Fruit fly (Drosophila melanogaster): Measurements from ENCODE around the gene CG32191.

Gene CG32191

DNA sequence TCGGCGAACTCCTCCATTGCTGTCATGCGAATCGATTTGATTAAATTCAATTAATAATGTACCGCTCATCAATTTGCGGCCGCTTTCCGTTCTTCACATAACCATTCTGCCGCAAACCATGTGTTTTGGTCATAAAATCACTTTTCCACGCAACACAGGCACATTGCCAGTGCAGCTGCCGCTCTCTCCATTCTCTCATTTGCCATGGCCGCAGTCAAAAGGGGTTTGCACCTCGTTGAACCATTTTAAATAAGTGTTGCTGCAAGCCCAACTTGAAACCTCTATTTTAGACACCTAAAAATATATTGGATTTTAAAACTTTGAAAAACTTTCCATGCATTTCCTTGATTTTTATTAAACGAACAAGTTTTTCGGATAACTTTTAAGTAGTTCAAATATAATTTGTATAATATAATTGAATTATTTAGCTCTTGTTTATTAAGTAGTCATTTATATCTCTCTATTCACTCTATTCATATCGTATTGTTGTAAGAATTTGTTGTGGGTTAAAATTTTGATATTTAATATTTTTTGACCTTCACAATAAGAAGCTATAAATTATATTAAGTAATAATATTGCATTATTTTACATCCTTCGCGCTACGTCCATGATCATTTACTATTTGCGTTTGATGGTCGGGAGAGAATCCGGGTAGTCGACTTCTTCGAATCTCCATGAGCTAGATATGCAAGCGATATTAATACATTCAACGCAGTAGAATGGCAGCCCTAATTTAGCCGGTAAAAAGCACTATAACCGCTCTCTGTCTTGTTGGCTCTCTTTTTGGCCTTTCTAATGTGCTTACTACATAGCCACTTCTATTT is 47.9 kb upstream of the CG32191 start, which contains the start of gene CG5535 (continued):
- TF ChIP-seq usp (GFP tag; optimal IDR thresholded peaks at IDR 0.05) (no peak), abd-A (tag; optimal IDR thresholded peaks at IDR 0.05) (no peak), CG10366 (GFP tag; IDR thresholded peaks at IDR 0.05) (peak; percentile 69), fru (optimal IDR thresholded peaks at IDR 0.05) (no peak), CG3163 (GFP tag; optimal IDR thresholded peaks at IDR 0.05) (no peak), mld (GFP tag; IDR thresholded peaks at IDR 0.05; ENCODE audit: partially characterized antibody) (no peak), crc (GFP tag; optimal IDR thresholded peaks at IDR 0.05) (peak; percentile 28), sima (GFP tag; optimal IDR thresholded peaks at IDR 0.05) (no peak), Abd-B (GFP tag; optimal IDR thresholded peaks at IDR 0.05) (peak; percentile 75), CG12299 (tag; optimal IDR thresholded peaks at IDR 0.05) (peak; percentile 47), HHEX (GFP tag; optimal IDR thresholded peaks at IDR 0.05) (peak; percentile 66), sob (GFP tag; IDR thresholded peaks at IDR 0.05) (peak; percentile 77), H15 (GFP tag; IDR thresholded peaks at IDR 0.05) (peak; percentile 35; the same call in 1 of the 3 replicates), CG30403 (GFP tag; optimal IDR thresholded peaks at IDR 0.05) (peak; percentile 92), CG18262 (tag; optimal IDR thresholded peaks at IDR 0.05) (peak; percentile 96), CG1832 (GFP tag; optimal IDR thresholded peaks at IDR 0.05) (no peak), Nf-YB (GFP tag; optimal IDR thresholded peaks at IDR 0.05) (peak; percentile 73), gsb-n (tag; optimal IDR thresholded peaks at IDR 0.05) (peak; percentile 59), odd (GFP tag; optimal IDR thresholded peaks at IDR 0.05) (peak; percentile 85), CG32767 (GFP tag; IDR thresholded peaks at IDR 0.05) (0 out of 2 replicates have a peak, but pooled peaks have one; percentile 15), Nf-YA (GFP tag; IDR thresholded peaks at IDR 0.05) (peak; percentile 29; the same call in 1 of the 2 replicates), dpn (GFP tag; optimal IDR thresholded peaks at IDR 0.05) (peak; percentile 20 to 75), CG33213 (GFP tag; optimal IDR thresholded peaks at IDR 0.05) (peak; percentile 46), HLH3B (GFP tag; IDR thresholded peaks at IDR 0.05) (peak; percentile 45; the same call in 1 of the 2 replicates), Dp (GFP tag; optimal IDR thresholded peaks at IDR 0.05) (no peak), CG4707 (GFP tag; optimal IDR thresholded peaks at IDR 0.05) (peak; percentile 26), Ptx1 (GFP tag; IDR thresholded peaks at IDR 0.05) (peak; percentile 60), CG2712 (tag; optimal IDR thresholded peaks at IDR 0.05) (peak; percentile 86), aop (GFP tag; IDR thresholded peaks at IDR 0.05) (peak; percentile 68; the same call in 1 of the 2 replicates), dmrt11E (tag; optimal IDR thresholded peaks at IDR 0.05) (peak; percentile 77), jumu (GFP tag; optimal IDR thresholded peaks at IDR 0.05) (peak; percentile 51), Sin3A (optimal IDR thresholded peaks at IDR 0.05) (no peak), zfh2 (GFP tag; optimal IDR thresholded peaks at IDR 0.05) (peak; percentile 61), CG15601 (tag; optimal IDR thresholded peaks at IDR 0.05) (peak; percentile 82), CG15269 (tag; optimal IDR thresholded peaks at IDR 0.05) (peak; percentile 84), HLH4C (GFP tag; IDR thresholded peaks at IDR 0.05; ENCODE audit: partially characterized antibody) (no peak), vfl (GFP tag; optimal IDR thresholded peaks at IDR 0.05) (no peak), Lim3 (GFP tag; IDR thresholded peaks at IDR 0.05) (no peak), az2 (GFP tag; optimal IDR thresholded peaks at IDR 0.05) (peak; percentile 83), cas (GFP tag; IDR thresholded peaks at IDR 0.05) (peak; percentile 26; the same call in 1 of the 2 replicates), CG14860 (GFP tag; IDR thresholded peaks at IDR 0.05; ENCODE audit: partially characterized antibody) (no peak), CG8924 (tag; optimal IDR thresholded peaks at IDR 0.05) (peak; percentile 90), CG4360 (GFP tag; IDR thresholded peaks at IDR 0.05) (no peak), CG5953 (GFP tag; IDR thresholded peaks at IDR 0.05) (peak; percentile 74), Hsf (GFP tag; optimal IDR thresholded peaks at IDR 0.05) (peak; percentile 56), CG4424 (GFP tag; optimal IDR thresholded peaks at IDR 0.05) (peak; percentile 86), CG13624 (GFP tag; optimal IDR thresholded peaks at IDR 0.05) (peak; percentile 30), CG7963 (GFP tag; IDR thresholded peaks at IDR 0.05; ENCODE audit: partially characterized antibody) (no peak)

All from whole organism, embryonic.